ENCODE assay signal across 6 fruit fly cellular contexts in the genomic region with DNA sequence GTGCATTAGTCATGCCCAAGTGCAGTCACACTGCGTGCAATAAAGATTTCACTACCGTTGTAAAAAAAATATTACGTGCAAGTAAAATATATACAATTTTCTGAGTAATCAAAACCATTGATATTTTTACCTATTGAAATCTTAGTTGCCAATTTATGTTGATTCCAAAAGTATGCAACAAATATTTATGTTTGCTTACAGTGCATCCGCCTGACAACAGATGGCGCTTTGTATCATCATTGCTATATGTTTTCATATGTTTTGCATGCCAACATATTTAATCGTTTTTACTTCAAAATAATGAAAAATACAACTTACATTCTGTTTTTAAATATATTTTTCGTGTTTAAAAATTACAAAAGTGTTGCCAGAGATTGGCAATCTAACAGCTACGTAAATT.
A peak's percentile ranks its signal among the peaks of the same experiment; 100 is the strongest.
TF ChIP-seq lines count a peak whose summit lies in the region.

No protein-coding gene starts in this region.

- TF ChIP-seq CTCF in S2 (optimal IDR thresholded peaks at IDR 0.05; lab: Kevin White, UChicago): peak; percentile 87 to 91
- peak; percentile 95 for TF ChIP-seq CTCF in whole organism, embryonic (GFP tag; optimal IDR thresholded peaks at IDR 0.05; lab: Kevin White, UChicago)

TF ChIP-seq in whole organism, adult, 20 proteins besides CTCF, POLR2A, EP300 and RAD21:
- TF ChIP-seq kay (GFP tag; lab: Kevin White, UChicago; ENCODE audit: borderline replicate concordance) (peak; percentile 38), Mnt (GFP tag; optimal IDR thresholded peaks at IDR 0.05; lab: Kevin White, UChicago) (no peak), toe (GFP tag; optimal IDR thresholded peaks at IDR 0.05; lab: Kevin White, UChicago) (peak; percentile 10), bab1 (GFP tag; optimal IDR thresholded peaks at IDR 0.05; lab: Kevin White, UChicago) (peak; percentile 69)

TF ChIP-seq in whole organism, embryonic, 481 proteins besides CTCF, POLR2A, EP300 and RAD21 (continues in another document):
- peak; percentile 14 for TF ChIP-seq CG8290 (GFP tag; optimal IDR thresholded peaks at IDR 0.05; lab: Kevin White, UChicago)
- peak in 1 of 2 experiments; percentile 26 for TF ChIP-seq CG8290 (tag; optimal IDR thresholded peaks at IDR 0.05; lab: Kevin White, UChicago)
- no peak for TF ChIP-seq CG13775 (GFP tag; optimal IDR thresholded peaks at IDR 0.05; lab: Kevin White, UChicago)
- no peak for TF ChIP-seq slou (GFP tag; optimal IDR thresholded peaks at IDR 0.05; lab: Kevin White, UChicago)
- peak; percentile 33 for TF ChIP-seq CG12071 (GFP tag; optimal IDR thresholded peaks at IDR 0.05; lab: Kevin White, UChicago)
- TF ChIP-seq ci (GFP tag; IDR thresholded peaks at IDR 0.05; lab: Robert Waterston, UW): peak; percentile 73
- TF ChIP-seq NK7.1 (GFP tag; optimal IDR thresholded peaks at IDR 0.05; lab: Kevin White, UChicago): no peak
- TF ChIP-seq ATbp (GFP tag; optimal IDR thresholded peaks at IDR 0.05; lab: Kevin White, UChicago): peak; percentile 30
- peak; percentile 1 for TF ChIP-seq Lhr (GFP tag; optimal IDR thresholded peaks at IDR 0.05; lab: Kevin White, UChicago)
- TF ChIP-seq so (GFP tag; IDR thresholded peaks at IDR 0.05; lab: Robert Waterston, UW): peak; percentile 73; the same call in 2 of the 3 replicates
- peak; percentile 34 for TF ChIP-seq CG12219 (GFP tag; optimal IDR thresholded peaks at IDR 0.05; lab: Kevin White, UChicago)
- TF ChIP-seq CG18599 (GFP tag; optimal IDR thresholded peaks at IDR 0.05; lab: Kevin White, UChicago): no peak
- 0 out of 3 replicates have a peak, but pooled peaks have one; percentile 12 for TF ChIP-seq CG17361 (GFP tag; IDR thresholded peaks at IDR 0.05; lab: Robert Waterston, UW)
- peak; percentile 14; the same call in 1 of the 2 replicates for TF ChIP-seq CG10959 (GFP tag; IDR thresholded peaks at IDR 0.05; lab: Robert Waterston, UW)
- TF ChIP-seq CG7839 (tag; optimal IDR thresholded peaks at IDR 0.05; lab: Kevin White, UChicago): peak; percentile 30
- TF ChIP-seq nmo (GFP tag; optimal IDR thresholded peaks at IDR 0.05; lab: Kevin White, UChicago): peak; percentile 17
- TF ChIP-seq CG11085 (GFP tag; IDR thresholded peaks at IDR 0.05; lab: Robert Waterston, UW): peak; percentile 16; the same call in 1 of the 2 replicates
- no peak for TF ChIP-seq B-H2 (GFP tag; optimal IDR thresholded peaks at IDR 0.05; lab: Kevin White, UChicago)
- TF ChIP-seq Awh (GFP tag; IDR thresholded peaks at IDR 0.05; lab: Robert Waterston, UW): no peak

TF ChIP-seq in whole organism, prepupa, 60 proteins besides CTCF, POLR2A, EP300 and RAD21:
- TF ChIP-seq CG7368 (GFP tag; optimal IDR thresholded peaks at IDR 0.05; lab: Kevin White, UChicago) (no peak), esn (GFP tag; optimal IDR thresholded peaks at IDR 0.05; lab: Kevin White, UChicago) (peak; percentile 17), fkh (GFP tag; optimal IDR thresholded peaks at IDR 0.05; lab: Kevin White, UChicago) (peak; percentile 13), CG32006 (GFP tag; optimal IDR thresholded peaks at IDR 0.05; lab: Kevin White, UChicago) (peak; percentile 14), svp (GFP tag; lab: Kevin White, UChicago) (no peak), Hr4 (GFP tag; optimal IDR thresholded peaks at IDR 0.05; lab: Kevin White, UChicago) (peak; percentile 4), Met (GFP tag; optimal IDR thresholded peaks at IDR 0.05; lab: Kevin White, UChicago) (peak; percentile 30), CG6163 (GFP tag; IDR thresholded peaks at IDR 0.05; lab: Robert Waterston, UW) (no peak), CG34406 (GFP tag; optimal IDR thresholded peaks at IDR 0.05; lab: Kevin White, UChicago) (no peak), CG3919 (GFP tag; optimal IDR thresholded peaks at IDR 0.05; lab: Kevin White, UChicago) (peak; percentile 24), cyc (GFP tag; optimal IDR thresholded peaks at IDR 0.05; lab: Kevin White, UChicago) (peak; percentile 16), Eip78C (GFP tag; lab: Kevin White, UChicago) (peak; percentile 74), lz (GFP tag; optimal IDR thresholded peaks at IDR 0.05; lab: Kevin White, UChicago) (peak; percentile 23), topi (GFP tag; optimal IDR thresholded peaks at IDR 0.05; lab: Kevin White, UChicago) (peak; percentile 30), CG31627 (GFP tag; optimal IDR thresholded peaks at IDR 0.05; lab: Kevin White, UChicago) (peak; percentile 28), CG8632 (GFP tag; optimal IDR thresholded peaks at IDR 0.05; lab: Kevin White, UChicago) (no peak), Hr39 (GFP tag; optimal IDR thresholded peaks at IDR 0.05; lab: Kevin White, UChicago) (peak; percentile 2), CG11294 (GFP tag; IDR thresholded peaks at IDR 0.05; lab: Robert Waterston, UW) (no peak)

TF ChIP-seq in whole organism, pupa, 21 proteins besides CTCF, POLR2A, EP300 and RAD21:
- TF ChIP-seq Pif1A (GFP tag; optimal IDR thresholded peaks at IDR 0.05; lab: Kevin White, UChicago): no peak
- peak; percentile 22 for TF ChIP-seq CG14655 (GFP tag; optimal IDR thresholded peaks at IDR 0.05; lab: Kevin White, UChicago)
- TF ChIP-seq CG8301 (tag; optimal IDR thresholded peaks at IDR 0.05; lab: Kevin White, UChicago): peak; percentile 8
- no peak for TF ChIP-seq CG32121 (GFP tag; IDR thresholded peaks at IDR 0.05; lab: Robert Waterston, UW)
- TF ChIP-seq CG13204 (GFP tag; optimal IDR thresholded peaks at IDR 0.05; lab: Kevin White, UChicago): no peak
- TF ChIP-seq CG17806 (tag; optimal IDR thresholded peaks at IDR 0.05; lab: Kevin White, UChicago): no peak
- no peak for TF ChIP-seq Pif1B (GFP tag; optimal IDR thresholded peaks at IDR 0.05; lab: Kevin White, UChicago)
- no peak for TF ChIP-seq Ets98B (GFP tag; IDR thresholded peaks at IDR 0.05; lab: Robert Waterston, UW)
- TF ChIP-seq CG9948 (tag; optimal IDR thresholded peaks at IDR 0.05; lab: Kevin White, UChicago): no peak
- no peak for TF ChIP-seq rn (GFP tag; IDR thresholded peaks at IDR 0.05; lab: Robert Waterston, UW)
- TF ChIP-seq D1 (tag; optimal IDR thresholded peaks at IDR 0.05; lab: Kevin White, UChicago): peak; percentile 65
- no peak for TF ChIP-seq CG8159 (tag; optimal IDR thresholded peaks at IDR 0.05; lab: Kevin White, UChicago)
- TF ChIP-seq CG34367 (tag; optimal IDR thresholded peaks at IDR 0.05; lab: Kevin White, UChicago): peak; percentile 2
- no peak for TF ChIP-seq CG15710 (tag; optimal IDR thresholded peaks at IDR 0.05; lab: Kevin White, UChicago)

TF ChIP-seq in whole organism, wandering third instar larva, 38 proteins besides CTCF, POLR2A, EP300 and RAD21:
- TF ChIP-seq foxo (GFP tag; optimal IDR thresholded peaks at IDR 0.05; lab: Kevin White, UChicago): no peak
- peak; percentile 9 for TF ChIP-seq rgr (GFP tag; optimal IDR thresholded peaks at IDR 0.05; lab: Kevin White, UChicago)
- no peak for TF ChIP-seq Hr78 (GFP tag; optimal IDR thresholded peaks at IDR 0.05; lab: Kevin White, UChicago)
- no peak for TF ChIP-seq woc (GFP tag; optimal IDR thresholded peaks at IDR 0.05; lab: Kevin White, UChicago)
- TF ChIP-seq tai (GFP tag; optimal IDR thresholded peaks at IDR 0.05; lab: Kevin White, UChicago): peak; percentile 9
- TF ChIP-seq Hnf4 (GFP tag; optimal IDR thresholded peaks at IDR 0.05; lab: Kevin White, UChicago): peak; percentile 5
- no peak for TF ChIP-seq GATAd (GFP tag; optimal IDR thresholded peaks at IDR 0.05; lab: Kevin White, UChicago)
- peak; percentile 64 for TF ChIP-seq Myc (optimal IDR thresholded peaks at IDR 0.05; lab: Kevin White, UChicago)
